Fruit fly (Drosophila melanogaster) whole organism, adult: ENCODE results near the gene spi.
A peak's percentile ranks its signal among the peaks of the same experiment; 100 is the strongest.

Experiments
- CG11617 ChIP-seq: fragments of 200-800 bp; sonication (Bioruptor generic); optimal IDR thresholded peaks from 2 replicates; lab custom pipeline; 2017; ENCODE audit warnings: mild to moderate bottlenecking, missing biosample characterization, missing genetic modification reagents, missing genetic modification characterization
- CG12768 ChIP-seq: fragments of 200-800 bp; sonication (Bioruptor generic); optimal IDR thresholded peaks from 2 replicates; lab custom pipeline; 2017; ENCODE audit warnings: missing biosample characterization, missing genetic modification characterization, mild to moderate bottlenecking, moderate library complexity, missing genetic modification reagents
- CG14711 ChIP-seq: fragments of 200-800 bp; sonication (Bioruptor generic); optimal IDR thresholded peaks from 2 replicates; lab custom pipeline; 2018; ENCODE audit warnings: missing biosample characterization, mild to moderate bottlenecking, missing genetic modification characterization, moderate library complexity
- CG1620 ChIP-seq: fragments of 200-800 bp; sonication (Bioruptor generic); optimal IDR thresholded peaks from 2 replicates; lab custom pipeline; 2016; ENCODE audit warnings: missing biosample characterization, missing genetic modification characterization
- CG33017 ChIP-seq: fragments of 200-800 bp; sonication (Bioruptor generic); optimal IDR thresholded peaks from 2 replicates; lab custom pipeline; 2018; ENCODE audit warnings: missing biosample characterization, mild to moderate bottlenecking, missing genetic modification characterization, moderate library complexity
- CG5204 ChIP-seq: fragments of 200-800 bp; sonication (Bioruptor generic); optimal IDR thresholded peaks from 2 replicates; lab custom pipeline; 2016; ENCODE audit warnings: missing biosample characterization, missing genetic modification characterization
- CG7045 ChIP-seq: fragments of 200-800 bp; sonication (Bioruptor generic); optimal IDR thresholded peaks from 2 replicates; lab custom pipeline; 2017; ENCODE audit warnings: missing biosample characterization, mild to moderate bottlenecking, missing genetic modification characterization
- CG7101 ChIP-seq: fragments of 200-800 bp; sonication (Bioruptor generic); optimal IDR thresholded peaks from 2 replicates; lab custom pipeline; 2018; ENCODE audit warnings: missing biosample characterization, mild to moderate bottlenecking, missing genetic modification characterization, moderate library complexity
- Clk ChIP-seq: fragments of 200-800 bp; sonication (Bioruptor generic); optimal IDR thresholded peaks from 2 replicates; lab custom pipeline; 2017; ENCODE audit warnings: missing biosample characterization, missing genetic modification characterization
- Crg-1 ChIP-seq: fragments of 200-800 bp; sonication (Bioruptor generic); optimal IDR thresholded peaks from 2 replicates; lab custom pipeline; 2016; ENCODE audit warnings: missing biosample characterization, missing genetic modification characterization
- Hr96 ChIP-seq: fragments of 200-800 bp; sonication (Bioruptor generic); optimal IDR thresholded peaks from 2 replicates; lab custom pipeline; 2016; ENCODE audit warnings: missing biosample characterization, missing genetic modification characterization
- Mnt ChIP-seq: fragments of 200-800 bp; sonication (Bioruptor generic); optimal IDR thresholded peaks from 2 replicates; lab custom pipeline; 2016; ENCODE audit warnings: missing biosample characterization, mild to moderate bottlenecking, missing genetic modification characterization
- bab1 ChIP-seq: fragments of 200-800 bp; sonication (Bioruptor generic); optimal IDR thresholded peaks from 3 replicates; lab custom pipeline; 2019; ENCODE audit warnings: missing biosample characterization, mild to moderate bottlenecking, missing genetic modification characterization, moderate library complexity
- cic ChIP-seq: fragments of 200-800 bp; sonication (Bioruptor generic); optimal IDR thresholded peaks from 2 replicates; lab custom pipeline; 2017; ENCODE audit warnings: missing biosample characterization, mild to moderate bottlenecking, missing genetic modification characterization, moderate library complexity
- cnc ChIP-seq, 2 experiments: fragments of >200 bp; optimal IDR thresholded peaks; 2 replicates each; lab custom pipeline; 2017
- kay ChIP-seq: fragments of 200-800 bp; sonication (Bioruptor generic); peaks from one replicate; lab custom pipeline; 2016; ENCODE audit warnings: missing biosample characterization, missing genetic modification characterization, borderline replicate concordance
- ovo ChIP-seq: fragments of 200-800 bp; sonication (Bioruptor generic); optimal IDR thresholded peaks from 2 replicates; lab custom pipeline; 2016; ENCODE audit warnings: missing biosample characterization, missing genetic modification characterization
- pad ChIP-seq: fragments of 200-800 bp; sonication (Bioruptor generic); optimal IDR thresholded peaks from 3 replicates; lab custom pipeline; 2017; ENCODE audit warnings: missing biosample characterization, missing genetic modification characterization, mild to moderate bottlenecking, moderate library complexity, missing genetic modification reagents
- tj ChIP-seq: fragments of 200-800 bp; sonication (Bioruptor generic); optimal IDR thresholded peaks from 3 replicates; lab custom pipeline; 2017; ENCODE audit warnings: missing biosample characterization, mild to moderate bottlenecking, missing genetic modification characterization, moderate library complexity
- toe ChIP-seq: fragments of 200-800 bp; sonication (Bioruptor generic); optimal IDR thresholded peaks from 2 replicates; lab custom pipeline; 2016; ENCODE audit warnings: missing biosample characterization, missing genetic modification characterization

spi gene

dm6 chr2L:19577187-19577765, at the start of gene spi, which contains the start of gene msb1l:
Gene spi, minus strand, starts transcription at chr2L:19577315.
Gene msb1l, plus strand, starts transcription at chr2L:19577701.
- no peak for TF ChIP-seq cnc (optimal IDR thresholded peaks at IDR 0.05; lab: Kevin White, UChicago)
- TF ChIP-seq Crg-1 = peak; percentile 45
- TF ChIP-seq bab1 (GFP tag; lab: Kevin White, UChicago) = peak; percentile 33
- TF ChIP-seq toe (GFP tag; lab: Kevin White, UChicago) = peak; percentile 60
- TF ChIP-seq Hr96 (GFP tag; lab: Kevin White, UChicago) = peak; percentile 45
- TF ChIP-seq CG12768 (GFP tag; lab: Kevin White, UChicago) = peak; percentile 13
- TF ChIP-seq CG33017 (tag; lab: Kevin White, UChicago) = no peak
- peak; percentile 33 for TF ChIP-seq pad (GFP tag; lab: Kevin White, UChicago)
- TF ChIP-seq CG7101 = peak; percentile 79
- no peak for TF ChIP-seq tj
- no peak for TF ChIP-seq cic (GFP tag; lab: Kevin White, UChicago)
- TF ChIP-seq CG5204 (GFP tag; lab: Kevin White, UChicago) = no peak
- peak; percentile 61 for TF ChIP-seq CG14711 (tag; lab: Kevin White, UChicago)
- no peak for TF ChIP-seq Mnt (GFP tag; lab: Kevin White, UChicago)
- peak; percentile 37 for TF ChIP-seq CG1620 (GFP tag; lab: Kevin White, UChicago)
- peak; percentile 47 for TF ChIP-seq CG11617
- no peak for TF ChIP-seq kay (GFP tag; lab: Kevin White, UChicago)
- peak; percentile 29 for TF ChIP-seq CG7045
- TF ChIP-seq Clk (GFP tag; lab: Kevin White, UChicago) = peak; percentile 31
- TF ChIP-seq ovo (GFP tag; lab: Kevin White, UChicago) = peak; percentile 43

dm6 chr2L:19606318-19606717, 29.2 kb upstream of the spi start, which contains the start of gene CG46244:
Gene CG46244, plus strand, starts transcription at chr2L:19606569.
- TF ChIP-seq Clk (GFP tag; lab: Kevin White, UChicago) = no peak
- no peak for TF ChIP-seq bab1 (GFP tag; lab: Kevin White, UChicago)
- no peak for TF ChIP-seq CG11617
- TF ChIP-seq Hr96 (GFP tag; lab: Kevin White, UChicago) = no peak
- no peak for TF ChIP-seq CG7101
- no peak for TF ChIP-seq cnc (optimal IDR thresholded peaks at IDR 0.05; lab: Kevin White, UChicago)
- no peak for TF ChIP-seq CG33017 (tag; lab: Kevin White, UChicago)
- TF ChIP-seq toe (GFP tag; lab: Kevin White, UChicago) = no peak
- no peak for TF ChIP-seq Crg-1
- no peak for TF ChIP-seq CG12768 (GFP tag; lab: Kevin White, UChicago)
- TF ChIP-seq kay (GFP tag; lab: Kevin White, UChicago) = no peak
- no peak for TF ChIP-seq CG5204 (GFP tag; lab: Kevin White, UChicago)
- no peak for TF ChIP-seq CG1620 (GFP tag; lab: Kevin White, UChicago)

DNA sequence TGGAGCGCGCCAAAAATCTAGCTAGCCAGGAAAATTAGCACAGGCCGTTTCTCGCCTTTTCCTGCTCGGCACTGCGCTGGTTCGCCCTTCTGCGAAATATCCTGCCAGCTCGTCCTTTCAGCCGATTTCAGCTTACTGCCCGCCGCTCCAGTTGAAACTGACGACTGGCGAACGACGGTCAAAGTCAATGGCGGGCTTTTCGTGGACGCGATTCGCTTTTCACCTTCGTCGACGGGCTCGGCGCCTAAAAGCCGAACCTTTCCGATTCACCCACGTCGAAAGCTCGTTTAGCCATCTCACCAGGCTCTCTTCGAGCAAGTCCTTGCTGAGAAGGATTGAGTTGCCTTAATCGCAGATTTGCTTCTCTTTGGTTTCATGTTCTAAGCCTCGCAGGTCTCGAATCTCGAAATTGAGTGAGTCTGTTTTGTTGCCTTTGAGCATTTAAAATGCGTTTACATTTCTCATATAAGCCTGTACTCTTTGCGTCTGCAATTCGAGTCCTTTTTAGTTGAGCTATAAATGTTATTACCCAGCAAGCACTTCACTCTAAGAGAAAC, 28.3 kb upstream of the spi start:
- TF ChIP-seq CG5204 (GFP tag; lab: Kevin White, UChicago) (no peak), pad (GFP tag; lab: Kevin White, UChicago) (no peak), CG12768 (GFP tag; lab: Kevin White, UChicago) (no peak), CG1620 (GFP tag; lab: Kevin White, UChicago) (no peak), bab1 (GFP tag; lab: Kevin White, UChicago) (no peak), CG7101 (no peak), cic (GFP tag; lab: Kevin White, UChicago) (no peak), Mnt (GFP tag; lab: Kevin White, UChicago) (no peak), CG7045 (no peak), CG14711 (tag; lab: Kevin White, UChicago) (no peak), CG33017 (tag; lab: Kevin White, UChicago) (no peak), kay (GFP tag; lab: Kevin White, UChicago) (no peak), Clk (GFP tag; lab: Kevin White, UChicago) (no peak), tj (no peak)

- no peak for TF ChIP-seq CG7101
- TF ChIP-seq CG7045 = no peak
- TF ChIP-seq CG33017 (tag; lab: Kevin White, UChicago) = no peak
- no peak for TF ChIP-seq cic (GFP tag; lab: Kevin White, UChicago)
- no peak for TF ChIP-seq bab1 (GFP tag; lab: Kevin White, UChicago)
- no peak for TF ChIP-seq ovo (GFP tag; lab: Kevin White, UChicago)
- TF ChIP-seq CG14711 (tag; lab: Kevin White, UChicago) = no peak
- no peak for TF ChIP-seq Clk (GFP tag; lab: Kevin White, UChicago)
- TF ChIP-seq CG11617 = no peak
- no peak for TF ChIP-seq Crg-1
- no peak for TF ChIP-seq cnc (optimal IDR thresholded peaks at IDR 0.05; lab: Kevin White, UChicago)
- no peak for TF ChIP-seq toe (GFP tag; lab: Kevin White, UChicago)
- TF ChIP-seq kay (GFP tag; lab: Kevin White, UChicago) = no peak
- no peak for TF ChIP-seq tj
These were observed 17.0 kb upstream of the spi start for dm6 chr2L:19594102-19594501.

DNA sequence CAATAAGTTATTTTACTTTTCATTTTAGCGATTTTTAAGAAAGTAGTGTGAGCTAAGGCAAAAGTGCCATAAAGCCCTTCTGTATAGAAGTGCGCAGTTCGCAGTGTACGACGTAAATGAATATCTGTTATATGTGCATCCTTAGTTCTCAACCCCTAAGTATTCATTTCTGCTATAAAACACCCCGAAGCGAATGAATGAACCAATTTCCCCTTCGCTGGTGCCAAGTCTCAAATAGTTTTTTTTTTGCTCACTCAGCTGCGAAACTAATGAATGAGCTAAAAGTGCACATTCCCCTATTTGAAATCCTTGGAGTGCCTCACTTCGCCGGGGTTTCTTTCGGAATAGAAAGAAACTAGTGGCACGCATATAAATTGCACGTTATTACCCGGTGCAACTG, 13.5 kb upstream of the spi start:
- TF ChIP-seq pad (GFP tag; lab: Kevin White, UChicago) (peak; percentile 96), Hr96 (GFP tag; lab: Kevin White, UChicago) (no peak)

dm6 chr2L:19588924-19589323, 11.8 kb upstream of the spi start:
- TF ChIP-seq tj = no peak
- no peak for TF ChIP-seq toe (GFP tag; lab: Kevin White, UChicago)
- TF ChIP-seq CG1620 (GFP tag; lab: Kevin White, UChicago) = no peak
- TF ChIP-seq bab1 (GFP tag; lab: Kevin White, UChicago) = no peak
- TF ChIP-seq CG14711 (tag; lab: Kevin White, UChicago) = no peak
- no peak for TF ChIP-seq CG7101
- no peak for TF ChIP-seq pad (GFP tag; lab: Kevin White, UChicago)
- no peak for TF ChIP-seq ovo (GFP tag; lab: Kevin White, UChicago)
- TF ChIP-seq Crg-1 = no peak
- no peak for TF ChIP-seq kay (GFP tag; lab: Kevin White, UChicago)
- no peak for TF ChIP-seq Hr96 (GFP tag; lab: Kevin White, UChicago)
- TF ChIP-seq Mnt (GFP tag; lab: Kevin White, UChicago) = no peak
- no peak for TF ChIP-seq CG5204 (GFP tag; lab: Kevin White, UChicago)
- no peak for TF ChIP-seq CG33017 (tag; lab: Kevin White, UChicago)
- no peak for TF ChIP-seq CG7045
- TF ChIP-seq Clk (GFP tag; lab: Kevin White, UChicago) = no peak
- TF ChIP-seq cnc (optimal IDR thresholded peaks at IDR 0.05; lab: Kevin White, UChicago) = no peak
- TF ChIP-seq cic (GFP tag; lab: Kevin White, UChicago) = no peak
